Fruit fly (Drosophila melanogaster): ENCODE measurements around the gene Jhbp4.

Gene Jhbp4

DNA sequence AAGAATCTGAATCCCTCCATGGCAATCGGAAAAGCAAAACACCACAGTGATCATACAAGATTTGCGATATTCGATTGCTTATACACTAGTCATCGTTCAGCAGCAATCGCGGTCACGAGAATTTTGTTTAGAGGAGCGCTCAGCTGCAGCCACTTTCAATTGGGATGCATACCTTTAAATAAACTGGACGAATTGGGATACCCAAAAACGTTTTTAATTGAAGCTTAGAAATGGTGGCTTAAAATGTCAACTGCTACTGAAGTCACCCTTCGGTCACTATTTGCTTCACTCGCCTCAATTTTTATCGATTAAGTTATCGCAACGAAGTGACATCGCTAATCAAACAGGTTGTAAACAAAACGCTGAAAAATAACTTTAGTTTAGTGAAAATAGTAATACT lies 6.1 kb downstream of the Jhbp4 start, which contains the start of the genes IKKbeta and CG5013 (continued):
- TF ChIP-seq CG9797 (GFP tag; optimal IDR thresholded peaks at IDR 0.05): peak; percentile 23
- peak; percentile 58 for TF ChIP-seq CG9215 (GFP tag; IDR thresholded peaks at IDR 0.05)
- TF ChIP-seq ara (GFP tag; IDR thresholded peaks at IDR 0.05): peak; percentile 57; the same call in 1 of the 2 replicates
- TF ChIP-seq Stat92E (GFP tag; optimal IDR thresholded peaks at IDR 0.05): peak in 1 of 3 experiments; percentile 24
- peak; percentile 61; the same call in 1 of the 3 replicates for TF ChIP-seq zen2 (GFP tag; IDR thresholded peaks at IDR 0.05; ENCODE audit: partially characterized antibody)
- TF ChIP-seq CG6689 (GFP tag; IDR thresholded peaks at IDR 0.05): 0 out of 2 replicates have a peak, but pooled peaks have one; percentile 41
- TF ChIP-seq MESR4 (GFP tag; optimal IDR thresholded peaks at IDR 0.05): peak; percentile 22
- TF ChIP-seq E2f2 (GFP tag; IDR thresholded peaks at IDR 0.05): peak; percentile 30; the same call in 1 of the 2 replicates
- TF ChIP-seq CG1024 (GFP tag; IDR thresholded peaks at IDR 0.05): no peak
- peak; percentile 35 for TF ChIP-seq luna (GFP tag; optimal IDR thresholded peaks at IDR 0.05)
- peak; percentile 33; the same call in 1 of the 2 replicates for TF ChIP-seq lmd (GFP tag; IDR thresholded peaks at IDR 0.05)
- no peak for TF ChIP-seq lov (optimal IDR thresholded peaks at IDR 0.05)
- TF ChIP-seq lov (GFP tag; IDR thresholded peaks at IDR 0.05): no peak
- peak; percentile 50 for TF ChIP-seq CG10147 (GFP tag; optimal IDR thresholded peaks at IDR 0.05)
- peak; percentile 10 for TF ChIP-seq CG1233 (GFP tag; optimal IDR thresholded peaks at IDR 0.05)
- peak; percentile 24 for TF ChIP-seq CG34376 (GFP tag; optimal IDR thresholded peaks at IDR 0.05)
- TF ChIP-seq CG10431 (GFP tag; optimal IDR thresholded peaks at IDR 0.05): no peak
- TF ChIP-seq CG11560 (tag; IDR thresholded peaks at IDR 0.05): peak; percentile 95
- peak; percentile 26 for TF ChIP-seq CG9876 (GFP tag; optimal IDR thresholded peaks at IDR 0.05)
- no peak for TF ChIP-seq nom (GFP tag; optimal IDR thresholded peaks at IDR 0.05)
- TF ChIP-seq CG34422 (GFP tag; IDR thresholded peaks at IDR 0.05): 0 out of 3 replicates have a peak, but pooled peaks have one; percentile 36
- peak; percentile 85 for TF ChIP-seq CG13287 (GFP tag; IDR thresholded peaks at IDR 0.05; ENCODE audit: partially characterized antibody)
- TF ChIP-seq CG31224 (GFP tag; IDR thresholded peaks at IDR 0.05): no peak
- peak; percentile 48 for TF ChIP-seq CG12391 (tag; optimal IDR thresholded peaks at IDR 0.05)
- TF ChIP-seq Fer2 (tag; optimal IDR thresholded peaks at IDR 0.05): no peak
- TF ChIP-seq vvl (GFP tag; IDR thresholded peaks at IDR 0.05): peak; percentile 17; the same call in 1 of the 2 replicates
- TF ChIP-seq bcd (GFP tag; optimal IDR thresholded peaks at IDR 0.05): peak; percentile 31
- 0 out of 2 replicates have a peak, but pooled peaks have one; percentile 35 for TF ChIP-seq CG7372 (GFP tag; IDR thresholded peaks at IDR 0.05)
- peak; percentile 60 for TF ChIP-seq CG18764 (GFP tag; optimal IDR thresholded peaks at IDR 0.05)
- peak; percentile 83 for TF ChIP-seq kah (GFP tag; optimal IDR thresholded peaks at IDR 0.05)
- peak; percentile 31 for TF ChIP-seq CG10543 (GFP tag; optimal IDR thresholded peaks at IDR 0.05)
- peak; percentile 83 for TF ChIP-seq nmo (GFP tag; optimal IDR thresholded peaks at IDR 0.05)
- no peak for TF ChIP-seq oc (tag; optimal IDR thresholded peaks at IDR 0.05)
- peak; percentile 47 to 71 for TF ChIP-seq Pdp1 (GFP tag; optimal IDR thresholded peaks at IDR 0.05)
- peak; percentile 40 for TF ChIP-seq CG10979 (tag; optimal IDR thresholded peaks at IDR 0.05)
- peak; percentile 30 for TF ChIP-seq CG8478 (optimal IDR thresholded peaks at IDR 0.05)
- no peak for TF ChIP-seq CG13123 (GFP tag; optimal IDR thresholded peaks at IDR 0.05)
- peak; percentile 40; the same call in 1 of the 2 replicates for TF ChIP-seq al (GFP tag; IDR thresholded peaks at IDR 0.05)
- TF ChIP-seq CG17186 (GFP tag; optimal IDR thresholded peaks at IDR 0.05): peak; percentile 25
- TF ChIP-seq trem (tag; optimal IDR thresholded peaks at IDR 0.05): peak; percentile 74
- TF ChIP-seq nerfin-1 (tag; optimal IDR thresholded peaks at IDR 0.05): peak; percentile 76
- no peak for TF ChIP-seq ash1 (GFP tag; optimal IDR thresholded peaks at IDR 0.05)
- TF ChIP-seq Rfx (GFP tag; IDR thresholded peaks at IDR 0.05): peak; percentile 63; the same call in 1 of the 2 replicates
- TF ChIP-seq tup (GFP tag; optimal IDR thresholded peaks at IDR 0.05): no peak
- TF ChIP-seq stwl (tag; optimal IDR thresholded peaks at IDR 0.05): peak; percentile 78
- peak; percentile 95 for TF ChIP-seq Ets65A (GFP tag)
- no peak for TF ChIP-seq Asciz (GFP tag; optimal IDR thresholded peaks at IDR 0.05)
- peak; percentile 22 for TF ChIP-seq btn (GFP tag; optimal IDR thresholded peaks at IDR 0.05)
- peak; percentile 53 for TF ChIP-seq sd (tag; optimal IDR thresholded peaks at IDR 0.05)
- TF ChIP-seq amos (GFP tag; IDR thresholded peaks at IDR 0.05; ENCODE audit: partially characterized antibody): peak; percentile 67
